Fruit fly (Drosophila melanogaster) whole organism, embryonic: ENCODE data around the gene CG9682.

Experiments used
- ATbp ChIP-seq: fragments of 200-800 bp; sonication (Bioruptor generic); optimal IDR thresholded peaks from 2 replicates; lab custom pipeline; 2017; ENCODE audit warnings: missing biosample characterization, mild to moderate bottlenecking, missing genetic modification characterization, missing genetic modification reagents
- Adf1 ChIP-seq: fragments of 200-800 bp; sonication (Bioruptor generic); IDR thresholded peaks from 2 replicates; pipeline ENCODE4 v1.3.6; 2022; ENCODE audit warnings: missing biosample characterization, missing genetic modification characterization
- CG1024 ChIP-seq: fragments of 200-800 bp; sonication (Bioruptor generic); IDR thresholded peaks from 2 replicates; pipeline ENCODE4 v1.3.6; 2022; ENCODE audit warnings: missing biosample characterization, missing genetic modification characterization
- CG11504 ChIP-seq: fragments of 200-800 bp; sonication (Bioruptor generic); optimal IDR thresholded peaks from 3 replicates; lab custom pipeline; 2019; ENCODE audit warnings: missing biosample characterization, mild to moderate bottlenecking, missing genetic modification characterization, moderate library complexity
- CG12155 ChIP-seq: fragments of 200-800 bp; sonication (Bioruptor generic); optimal IDR thresholded peaks from 3 replicates; lab custom pipeline; 2016; ENCODE audit warnings: missing biosample characterization, missing genetic modification characterization
- CG12236 ChIP-seq: fragments of 200-800 bp; sonication (Bioruptor generic); optimal IDR thresholded peaks from 2 replicates; lab custom pipeline; 2016; ENCODE audit warnings: missing biosample characterization, missing genetic modification characterization
- CG14860 ChIP-seq: fragments of 200-800 bp; sonication (Bioruptor generic); IDR thresholded peaks from 3 replicates; pipeline ENCODE4 v1.3.6; 2022; ENCODE audit warnings: missing biosample characterization, missing genetic modification characterization; ENCODE audit not compliant: partially characterized antibody
- CG16813 ChIP-seq: fragments of 200-800 bp; sonication (Bioruptor generic); IDR thresholded peaks from 3 replicates; pipeline ENCODE4 v1.3.6; 2022; ENCODE audit warnings: missing biosample characterization, missing genetic modification characterization; ENCODE audit not compliant: partially characterized antibody
- CG17912 ChIP-seq: fragments of 200-800 bp; sonication (Bioruptor generic); optimal IDR thresholded peaks from 2 replicates; lab custom pipeline; 2018; ENCODE audit warnings: missing biosample characterization, mild to moderate bottlenecking, missing genetic modification characterization
- CG18262 ChIP-seq: fragments of 200-800 bp; optimal IDR thresholded peaks from 3 replicates; lab custom pipeline; 2019; ENCODE audit warnings: missing biosample characterization, mild to moderate bottlenecking, missing genetic modification characterization, moderate library complexity
- CG2116 ChIP-seq: fragments of 200-800 bp; sonication (Bioruptor generic); optimal IDR thresholded peaks from 3 replicates; lab custom pipeline; 2018; ENCODE audit warnings: missing biosample characterization, mild to moderate bottlenecking, missing genetic modification characterization
- CG3838 ChIP-seq: fragments of 200-800 bp; sonication (Bioruptor generic); optimal IDR thresholded peaks from 3 replicates; lab custom pipeline; 2016; ENCODE audit warnings: missing biosample characterization, missing genetic modification characterization
- CG8388 ChIP-seq: fragments of 200-800 bp; sonication (Bioruptor generic); optimal IDR thresholded peaks from 2 replicates; lab custom pipeline; 2019; ENCODE audit warnings: missing biosample characterization, mild to moderate bottlenecking, missing genetic modification characterization, moderate library complexity
- CG8944 ChIP-seq: fragments of 200-800 bp; sonication (Bioruptor generic); optimal IDR thresholded peaks from 3 replicates; lab custom pipeline; 2016; ENCODE audit warnings: missing biosample characterization, missing genetic modification characterization
- CG9215 ChIP-seq: fragments of 200-800 bp; sonication (Bioruptor generic); IDR thresholded peaks from 2 replicates; pipeline ENCODE4 v1.3.6; 2022; ENCODE audit warnings: missing biosample characterization, missing genetic modification characterization
- CG9932 ChIP-seq: fragments of 200-800 bp; sonication (Bioruptor generic); IDR thresholded peaks from 2 replicates; pipeline ENCODE4 v1.3.6; 2022; ENCODE audit warnings: missing biosample characterization, missing genetic modification characterization
- D ChIP-seq, 2 experiments: fragments of 200-800 bp in 1 of 2; fragments of >200 bp in 1 of 2; sonication (Bioruptor generic) in 1 of 2; optimal IDR thresholded peaks; 2 replicates in 1 of 2; 3 replicates in 1 of 2; lab custom pipeline; 2017; ENCODE audit warnings: mild to moderate bottlenecking in 1 of 2, missing biosample characterization in 1 of 2, missing genetic modification characterization in 1 of 2, missing genetic modification reagents in 1 of 2
- Dip3 ChIP-seq: fragments of 200-800 bp; sonication (Bioruptor generic); optimal IDR thresholded peaks from 3 replicates; lab custom pipeline; 2016; ENCODE audit warnings: missing biosample characterization, missing genetic modification characterization
- Doc2 ChIP-seq: fragments of 200-800 bp; sonication (Bioruptor generic); IDR thresholded peaks from 2 replicates; pipeline ENCODE4 v1.3.6; 2022; ENCODE audit warnings: missing biosample characterization, missing genetic modification characterization
- E2f2 ChIP-seq: fragments of 200-800 bp; sonication (Bioruptor generic); IDR thresholded peaks from 2 replicates; pipeline ENCODE4 v1.3.6; 2022; ENCODE audit warnings: missing biosample characterization, missing genetic modification characterization
- Elba2 ChIP-seq: fragments of 200-800 bp; sonication (Bioruptor generic); optimal IDR thresholded peaks from 3 replicates; lab custom pipeline; 2016; ENCODE audit warnings: missing biosample characterization, missing genetic modification characterization
- Gug ChIP-seq: fragments of 200-800 bp; sonication (Bioruptor generic); IDR thresholded peaks from 4 replicates; pipeline ENCODE4 v1.3.6; 2022; ENCODE audit warnings: missing biosample characterization, missing genetic modification characterization
- HLH3B ChIP-seq: fragments of 200-800 bp; sonication (Bioruptor generic); IDR thresholded peaks from 2 replicates; pipeline ENCODE4 v1.3.6; 2022; ENCODE audit warnings: missing biosample characterization, missing genetic modification characterization
- Hr78 ChIP-seq, 2 experiments: fragments of 200-800 bp in 1 of 2; fragments of >200 bp in 1 of 2; sonication (Bioruptor generic) in 1 of 2; optimal IDR thresholded peaks; 2 replicates each; lab custom pipeline; 2017 to 2019; ENCODE audit warnings: missing biosample characterization in 2 of 2, missing genetic modification characterization in 2 of 2, mild to moderate bottlenecking in 1 of 2, moderate library complexity in 1 of 2
- MBD-R2 ChIP-seq: fragments of 200-800 bp; sonication (Bioruptor generic); IDR thresholded peaks from 2 replicates; pipeline ENCODE4 v1.3.6; 2022; ENCODE audit warnings: missing biosample characterization, missing genetic modification characterization
- NFAT ChIP-seq: fragments of 200-800 bp; sonication (Bioruptor generic); IDR thresholded peaks from 2 replicates; pipeline ENCODE4 v1.3.6; 2022; ENCODE audit warnings: missing biosample characterization, missing genetic modification characterization
- Nf-YB ChIP-seq: fragments of 200-800 bp; sonication (Bioruptor generic); optimal IDR thresholded peaks from 3 replicates; lab custom pipeline; 2019; ENCODE audit warnings: missing biosample characterization, mild to moderate bottlenecking, missing genetic modification characterization, moderate library complexity
- Ptx1 ChIP-seq: fragments of 200-800 bp; sonication (Bioruptor generic); IDR thresholded peaks from 2 replicates; pipeline ENCODE4 v1.3.6; 2022; ENCODE audit warnings: missing biosample characterization, missing genetic modification characterization
- Sry-δ ChIP-seq: fragments of 200-800 bp; sonication (Bioruptor generic); optimal IDR thresholded peaks from 2 replicates; lab custom pipeline; 2016; ENCODE audit warnings: missing biosample characterization, missing genetic modification characterization
- Trl ChIP-seq, 3 experiments: fragments of >200 bp in 2 of 3; fragments of 200-800 bp in 1 of 3; sonication (Bioruptor generic) in 1 of 3; optimal IDR thresholded peaks; 2 replicates in 1 of 3; 3 replicates in 2 of 3; lab custom pipeline; 2016 to 2017; ENCODE audit warnings: missing biosample characterization in 1 of 3, missing genetic modification characterization in 1 of 3
- bowl ChIP-seq: fragments of 200-800 bp; sonication (Bioruptor generic); IDR thresholded peaks from 2 replicates; pipeline ENCODE4 v1.3.6; 2022; ENCODE audit warnings: missing biosample characterization, missing genetic modification characterization
- cad ChIP-seq: fragments of >200 bp; optimal IDR thresholded peaks from 2 replicates; lab custom pipeline; 2017; ENCODE audit warnings: missing biosample characterization, missing genetic modification characterization
- cato ChIP-seq: fragments of 200-800 bp; sonication (Bioruptor generic); optimal IDR thresholded peaks from 2 replicates; lab custom pipeline; 2016; ENCODE audit warnings: missing biosample characterization, missing genetic modification characterization, borderline replicate concordance
- chinmo ChIP-seq: fragments of 200-800 bp; sonication (Bioruptor generic); IDR thresholded peaks from 4 replicates; pipeline ENCODE4 v1.3.6; 2022; ENCODE audit warnings: missing biosample characterization, missing genetic modification characterization; ENCODE audit not compliant: partially characterized antibody
- dan ChIP-seq: fragments of 200-800 bp; sonication (Bioruptor generic); IDR thresholded peaks from 2 replicates; pipeline ENCODE4 v1.3.6; 2022; ENCODE audit warnings: missing biosample characterization, missing genetic modification characterization
- esg ChIP-seq: fragments of 200-800 bp; sonication (Bioruptor generic); conservative IDR thresholded peaks from 2 replicates; pipeline ENCODE4 v1.3.6; 2022; ENCODE audit warnings: missing biosample characterization, missing genetic modification characterization
- fd102C ChIP-seq: fragments of 200-800 bp; sonication (Bioruptor generic); optimal IDR thresholded peaks from 2 replicates; lab custom pipeline; 2018; ENCODE audit warnings: missing biosample characterization, mild to moderate bottlenecking, missing genetic modification characterization, moderate library complexity
- fu2 ChIP-seq: fragments of 200-800 bp; sonication (Bioruptor generic); optimal IDR thresholded peaks from 2 replicates; lab custom pipeline; 2016; ENCODE audit warnings: missing biosample characterization, missing genetic modification characterization
- insv ChIP-seq, 2 experiments: fragments of 200-800 bp; sonication (Bioruptor generic); optimal IDR thresholded peaks; 3 replicates each; lab custom pipeline; 2016 to 2018; ENCODE audit warnings: missing biosample characterization in 2 of 2, missing genetic modification characterization in 2 of 2
- jigr1 ChIP-seq: fragments of 200-800 bp; sonication (Bioruptor generic); IDR thresholded peaks from 3 replicates; pipeline ENCODE4 v1.3.6; 2022; ENCODE audit warnings: missing biosample characterization, missing genetic modification characterization
- jumu ChIP-seq: fragments of 200-800 bp; sonication (Bioruptor generic); optimal IDR thresholded peaks from 3 replicates; lab custom pipeline; 2016; ENCODE audit warnings: missing biosample characterization, missing genetic modification characterization
- ken ChIP-seq: fragments of 200-800 bp; sonication (Bioruptor generic); IDR thresholded peaks from 3 replicates; pipeline ENCODE4 v1.3.6; 2022; ENCODE audit warnings: missing biosample characterization, missing genetic modification characterization
- kni ChIP-seq: fragments of 200-800 bp; sonication (Bioruptor generic); optimal IDR thresholded peaks from 3 replicates; lab custom pipeline; 2017; ENCODE audit warnings: mild to moderate bottlenecking, missing biosample characterization, missing genetic modification reagents, missing genetic modification characterization
- mirr ChIP-seq: fragments of 200-800 bp; sonication (Bioruptor generic); optimal IDR thresholded peaks from 3 replicates; lab custom pipeline; 2018; ENCODE audit warnings: missing biosample characterization, mild to moderate bottlenecking, missing genetic modification characterization
- nmo ChIP-seq: fragments of 200-800 bp; sonication (Bioruptor generic); optimal IDR thresholded peaks from 2 replicates; lab custom pipeline; 2018; ENCODE audit warnings: missing biosample characterization, mild to moderate bottlenecking, missing genetic modification characterization, moderate library complexity
- psq ChIP-seq: fragments of 200-800 bp; sonication (Bioruptor generic); optimal IDR thresholded peaks from 2 replicates; lab custom pipeline; 2017; ENCODE audit warnings: missing biosample characterization, missing genetic modification characterization
- pum ChIP-seq: fragments of 200-800 bp; sonication (Bioruptor generic); optimal IDR thresholded peaks from 2 replicates; lab custom pipeline; 2016; ENCODE audit warnings: missing biosample characterization, missing genetic modification characterization
- salm ChIP-seq: fragments of 200-800 bp; sonication (Bioruptor generic); optimal IDR thresholded peaks from 2 replicates; lab custom pipeline; 2018; ENCODE audit warnings: missing biosample characterization, mild to moderate bottlenecking, missing genetic modification characterization
- tgo ChIP-seq: fragments of 200-800 bp; sonication (Bioruptor generic); IDR thresholded peaks from 3 replicates; pipeline ENCODE4 v1.3.6; 2022; ENCODE audit warnings: missing biosample characterization, missing genetic modification characterization
- trh ChIP-seq: fragments of 200-800 bp; sonication (Bioruptor generic); optimal IDR thresholded peaks from 2 replicates; lab custom pipeline; 2016; ENCODE audit warnings: missing biosample characterization, missing genetic modification characterization
- wdn ChIP-seq: fragments of 200-800 bp; sonication (Bioruptor generic); IDR thresholded peaks from 2 replicates; pipeline ENCODE4 v1.3.6; 2022; ENCODE audit warnings: missing biosample characterization, missing genetic modification characterization

The CG9682 gene

dm6 chr3R:30235253-30235652 is 15.5 kb upstream of the CG9682 start (continued):
- TF ChIP-seq salm (tag; lab: Kevin White, UChicago) (no peak), CG3838 (GFP tag; lab: Kevin White, UChicago) (no peak), Hr78 (GFP tag; optimal IDR thresholded peaks at IDR 0.05; lab: Kevin White, UChicago) (no peak), HLH3B (GFP tag; lab: Robert Waterston, UW) (peak; percentile 57; the same call in 1 of the 2 replicates), jumu (no peak), esg (GFP tag; lab: Robert Waterston, UW) (no peak; the same call in 1 of the 2 replicates), insv (GFP tag; optimal IDR thresholded peaks at IDR 0.05; lab: Kevin White, UChicago) (no peak), Nf-YB (GFP tag; lab: Kevin White, UChicago) (no peak), jigr1 (no peak), Sry-δ (GFP tag; lab: Kevin White, UChicago) (no peak), dan (GFP tag; lab: Robert Waterston, UW) (no peak), cad (GFP tag; lab: Kevin White, UChicago) (no peak), CG14860 (no peak), CG8944 (GFP tag; lab: Kevin White, UChicago) (no peak), CG8388 (GFP tag; lab: Kevin White, UChicago) (peak; percentile 46), CG16813 (GFP tag; lab: Robert Waterston, UW) (no peak), Doc2 (GFP tag; lab: Robert Waterston, UW) (no peak), Elba2 (GFP tag; lab: Kevin White, UChicago) (no peak), bowl (GFP tag; lab: Robert Waterston, UW) (no peak), psq (GFP tag; lab: Kevin White, UChicago) (no peak), E2f2 (GFP tag; lab: Robert Waterston, UW) (peak; percentile 29; the same call in 1 of the 2 replicates), Trl (optimal IDR thresholded peaks at IDR 0.05; lab: Kevin White, UChicago) (no peak), Trl (GFP tag; optimal IDR thresholded peaks at IDR 0.05; lab: Kevin White, UChicago) (no peak), CG2116 (GFP tag; lab: Kevin White, UChicago) (no peak), CG11504 (tag; lab: Kevin White, UChicago) (peak; percentile 71), CG17912 (GFP tag; lab: Kevin White, UChicago) (no peak), kni (GFP tag; lab: Kevin White, UChicago) (no peak), Gug (no peak), D (optimal IDR thresholded peaks at IDR 0.05; lab: Kevin White, UChicago) (no peak), D (GFP tag; optimal IDR thresholded peaks at IDR 0.05; lab: Kevin White, UChicago) (peak; percentile 8), fu2 (GFP tag; lab: Kevin White, UChicago) (no peak), chinmo (GFP tag; lab: Robert Waterston, UW) (no peak), CG12155 (GFP tag; lab: Kevin White, UChicago) (no peak), CG9932 (GFP tag; lab: Robert Waterston, UW) (no peak), tgo (GFP tag; lab: Robert Waterston, UW) (peak; percentile 37; the same call in 1 of the 3 replicates), pum (GFP tag; lab: Kevin White, UChicago) (no peak), fd102C (GFP tag; lab: Kevin White, UChicago) (no peak), ATbp (GFP tag; lab: Kevin White, UChicago) (peak; percentile 31), MBD-R2 (no peak), Ptx1 (GFP tag; lab: Robert Waterston, UW) (no peak), wdn (GFP tag; lab: Robert Waterston, UW) (no peak), nmo (GFP tag; lab: Kevin White, UChicago) (peak; percentile 21), CG12236 (GFP tag; lab: Kevin White, UChicago) (no peak), Adf1 (GFP tag; lab: Robert Waterston, UW) (no peak), ken (GFP tag; lab: Robert Waterston, UW) (0 out of 3 replicates have a peak, but pooled peaks have one; percentile 32), CG9215 (GFP tag; lab: Robert Waterston, UW) (no peak), CG1024 (no peak), cato (GFP tag; lab: Kevin White, UChicago) (no peak), NFAT (GFP tag; lab: Robert Waterston, UW) (no peak), Dip3 (GFP tag; lab: Kevin White, UChicago) (no peak), trh (GFP tag; lab: Kevin White, UChicago) (no peak), mirr (GFP tag; lab: Kevin White, UChicago) (no peak), CG18262 (tag; lab: Kevin White, UChicago) (peak; percentile 44)
